Fruit fly (Drosophila melanogaster): Measurements from ENCODE around the gene CG33647.

The CG33647 gene

DNA sequence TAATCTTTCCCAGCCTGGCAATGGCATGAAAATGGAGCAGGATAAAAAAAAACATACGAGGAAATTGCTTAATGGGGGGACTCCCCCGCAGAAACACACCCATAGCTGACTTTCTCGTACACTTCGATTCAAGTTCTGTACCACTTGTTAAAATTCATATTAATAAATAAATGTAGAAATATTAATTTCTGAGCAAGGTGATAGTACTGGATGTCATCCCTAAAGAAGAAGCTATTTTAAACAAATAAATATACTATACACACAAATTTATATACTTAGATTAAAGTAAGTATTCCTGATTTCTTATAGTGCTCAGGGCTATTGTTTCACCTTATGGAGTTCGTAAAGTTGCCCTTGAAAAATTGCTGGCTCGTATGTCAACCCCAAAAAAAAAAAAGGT is 30.4 kb upstream of the CG33647 start:
- TF ChIP-seq noc (tag; optimal IDR thresholded peaks at IDR 0.05) = no peak

DNA sequence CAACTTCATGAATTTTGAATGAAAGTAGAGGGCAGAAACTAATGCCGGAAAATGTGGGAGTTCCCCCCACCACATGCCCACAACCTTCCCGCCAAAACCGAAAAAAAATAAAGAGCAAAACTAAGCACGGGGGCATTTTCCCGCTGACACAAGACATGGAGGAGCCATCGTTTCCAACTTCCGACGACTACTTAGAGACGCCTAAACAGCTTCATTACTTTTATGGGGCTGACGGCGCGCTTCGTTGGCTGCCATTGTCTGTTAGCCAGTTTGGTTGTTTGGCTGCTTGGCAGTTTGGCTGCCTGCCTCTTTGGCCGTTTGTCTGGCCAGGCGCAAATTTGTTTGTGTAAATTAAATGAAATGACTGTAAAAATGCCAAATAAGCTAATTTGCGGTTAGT is 21.9 kb upstream of the CG33647 start:
- TF ChIP-seq noc (tag; optimal IDR thresholded peaks at IDR 0.05) = no peak

DNA sequence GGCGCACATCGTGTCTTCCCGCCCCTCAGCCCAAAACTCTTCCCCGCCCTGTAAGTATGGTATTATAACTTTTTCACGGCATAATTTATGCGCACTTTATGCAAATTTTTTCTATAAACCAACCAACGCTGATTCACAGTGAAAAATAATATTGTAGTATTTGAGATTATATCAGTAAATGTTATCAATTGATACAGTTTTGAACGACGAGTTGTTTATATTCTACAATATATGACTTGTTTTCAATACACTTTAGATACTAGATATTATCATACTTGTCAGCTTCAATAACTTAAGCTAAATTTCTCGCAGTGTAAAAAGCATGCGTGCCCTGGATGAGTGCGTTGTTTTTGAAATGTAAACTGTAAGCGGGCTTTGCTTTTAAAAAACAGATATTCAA is 19.8 kb upstream of the CG33647 start:
- TF ChIP-seq noc (tag; optimal IDR thresholded peaks at IDR 0.05) = no peak

DNA sequence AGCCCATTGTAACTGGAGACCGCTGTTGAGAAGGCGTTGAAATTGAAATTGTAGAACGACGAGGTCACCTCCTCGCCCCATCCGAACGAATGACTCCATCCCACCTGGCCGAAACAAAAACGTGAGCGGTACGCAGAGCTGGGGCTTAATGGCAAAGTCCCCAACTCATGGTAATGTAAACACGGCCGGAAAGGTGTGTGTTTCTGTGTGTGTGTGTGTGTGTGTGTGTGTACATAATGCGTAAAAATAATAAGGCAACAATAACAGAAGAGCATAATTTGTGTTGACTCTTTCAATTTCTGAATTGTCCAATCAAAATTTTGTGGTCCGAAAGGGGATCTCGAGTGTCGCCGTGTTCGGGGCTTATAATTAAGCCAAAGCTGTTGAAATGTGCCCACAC is 14.7 kb upstream of the CG33647 start:
- no peak for TF ChIP-seq noc (tag; optimal IDR thresholded peaks at IDR 0.05)

DNA sequence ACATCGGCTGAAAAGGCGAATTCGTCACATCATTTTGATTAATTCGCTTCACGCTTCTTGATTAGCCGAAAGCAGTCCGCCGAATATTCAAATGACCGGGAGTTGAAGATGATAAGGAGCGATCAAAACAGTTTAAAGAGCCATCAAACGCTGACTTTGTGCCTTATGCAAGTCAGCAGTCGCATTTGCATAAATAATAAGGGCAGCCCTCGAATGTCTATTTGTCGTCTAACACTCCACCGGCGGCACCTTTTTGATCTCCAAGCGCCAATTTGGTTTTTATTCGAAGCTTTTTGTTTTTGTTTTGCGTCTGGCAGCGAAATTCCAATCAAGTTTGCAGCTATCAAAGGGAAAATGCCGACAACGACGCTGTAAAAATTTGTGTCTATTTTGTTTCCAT is 10.5 kb upstream of the CG33647 start:
- no peak for TF ChIP-seq noc (tag; optimal IDR thresholded peaks at IDR 0.05)

DNA sequence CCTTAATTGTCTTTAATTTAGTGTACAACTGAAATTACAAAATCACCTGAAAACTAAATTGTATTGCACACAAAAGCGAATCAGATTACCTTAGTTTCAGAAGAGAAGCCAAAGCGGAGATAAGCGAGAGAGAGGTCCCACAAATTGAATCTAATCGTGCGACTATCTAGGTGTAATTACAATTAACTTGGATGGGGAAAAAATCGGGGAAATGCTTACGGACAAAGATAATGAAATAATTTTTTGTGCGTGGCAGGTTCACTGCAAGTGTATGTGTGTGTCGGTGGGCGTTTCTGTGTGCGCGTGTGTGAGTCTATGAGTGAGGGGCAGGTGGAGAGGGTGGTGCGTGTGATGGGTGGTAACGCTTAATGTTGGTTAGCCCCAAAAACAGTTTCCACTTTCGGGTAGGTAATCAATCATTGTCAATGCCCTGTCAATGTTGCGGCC is 7.8 kb upstream of the CG33647 start:
- no peak for TF ChIP-seq noc (tag; optimal IDR thresholded peaks at IDR 0.05)

DNA sequence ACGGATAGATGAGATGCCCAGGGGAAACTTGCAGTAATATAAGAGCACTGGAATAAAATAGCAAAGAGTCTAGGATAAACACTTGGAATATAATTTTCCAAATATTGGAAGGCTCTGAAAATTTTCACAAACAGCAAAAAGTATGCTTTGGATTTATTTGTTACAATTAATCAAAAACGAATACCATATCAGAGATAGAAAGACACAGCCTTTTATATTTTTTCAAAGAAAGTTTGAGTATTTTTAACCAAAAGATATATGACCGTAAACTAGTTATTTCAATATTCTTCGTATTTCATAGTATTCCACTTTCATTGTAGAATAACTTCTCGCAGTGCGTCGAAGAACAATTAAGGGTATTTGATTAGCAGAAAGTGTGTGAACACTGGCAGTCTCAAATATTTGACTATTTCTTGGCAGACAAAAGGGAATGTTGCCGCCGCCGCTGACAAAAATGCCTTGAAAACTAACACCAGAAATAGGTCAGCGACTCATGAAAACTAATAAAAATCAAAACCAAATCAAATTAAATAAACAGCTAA is 7.2 kb upstream of the CG33647 start:
- TF ChIP-seq noc (tag; optimal IDR thresholded peaks at IDR 0.05) = no peak

DNA sequence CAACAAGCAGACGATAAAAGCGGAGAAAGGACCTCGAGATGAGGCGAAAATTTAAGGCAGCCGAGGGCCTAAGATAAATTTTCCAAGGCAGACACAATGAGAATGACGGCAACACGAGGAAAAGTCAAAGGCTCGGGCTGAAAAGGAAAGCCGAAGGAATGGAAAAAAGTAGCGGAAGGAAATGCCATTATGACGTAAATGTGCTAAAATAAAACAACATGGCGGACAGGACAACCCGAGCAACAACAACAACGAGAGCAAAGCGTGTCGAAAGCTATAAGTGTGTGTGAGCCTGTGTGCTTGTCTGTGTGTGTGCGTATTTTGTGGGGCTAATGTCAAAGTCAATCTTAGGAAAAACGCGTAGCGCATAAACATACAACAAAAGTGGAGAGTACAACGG is 6.7 kb upstream of the CG33647 start:
- no peak for TF ChIP-seq noc (tag; optimal IDR thresholded peaks at IDR 0.05)

DNA sequence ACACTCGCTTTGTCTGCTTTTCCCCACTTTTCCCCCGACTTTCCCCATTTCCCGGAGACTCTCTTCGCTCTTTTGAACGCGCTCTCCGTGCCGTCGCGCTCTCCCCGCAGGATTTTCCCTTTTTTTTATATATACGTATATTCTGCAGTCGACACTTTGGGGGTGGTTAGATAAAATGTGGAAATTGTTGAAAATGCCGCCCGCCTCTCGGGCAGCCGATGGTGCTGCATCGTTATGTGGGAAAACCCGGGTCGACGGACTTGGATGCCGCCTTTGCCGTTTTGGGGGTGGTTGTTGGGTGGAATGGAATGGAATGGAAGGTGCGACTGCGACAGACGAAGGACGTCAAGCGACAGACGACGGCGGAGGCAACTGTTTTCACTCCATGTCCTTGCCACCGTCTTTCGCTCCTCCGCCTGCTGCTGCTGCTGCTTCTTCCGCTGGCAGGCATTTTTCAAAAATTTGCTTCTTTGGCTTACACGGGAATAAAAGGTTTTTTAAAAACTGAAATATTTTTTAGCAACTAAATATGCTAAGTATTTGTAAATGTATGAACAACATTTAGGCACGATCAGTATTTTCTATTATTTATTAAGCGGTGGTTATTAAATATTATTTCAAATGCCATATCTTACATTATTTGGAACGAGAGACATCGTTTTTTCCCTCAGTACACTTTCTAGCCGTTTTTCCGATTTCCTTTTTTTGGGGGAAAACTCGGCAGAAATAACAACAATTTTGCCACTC is 5.2 kb upstream of the CG33647 start:
- no peak for TF ChIP-seq noc (tag; optimal IDR thresholded peaks at IDR 0.05)

DNA sequence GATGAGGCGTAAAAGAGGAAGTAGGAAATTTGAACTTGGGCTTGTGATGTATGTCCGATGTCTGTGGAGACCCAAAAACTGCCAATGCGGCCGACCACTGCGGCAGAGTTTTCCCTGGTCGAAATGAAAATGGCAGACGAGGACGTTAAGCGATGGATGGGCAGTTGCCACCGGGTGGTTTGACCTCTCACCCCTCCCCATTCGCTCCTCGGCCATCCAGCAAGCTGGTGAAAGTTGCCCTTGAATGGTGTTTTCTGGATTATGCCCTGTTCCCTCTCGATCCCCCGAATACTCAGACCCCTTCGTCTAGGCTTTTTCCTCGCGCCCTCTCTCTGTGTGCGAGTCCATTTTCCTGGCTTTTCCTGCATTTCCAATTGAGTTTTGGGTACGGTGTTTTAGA is 4.6 kb upstream of the CG33647 start:
- TF ChIP-seq noc (tag; optimal IDR thresholded peaks at IDR 0.05) = no peak

DNA sequence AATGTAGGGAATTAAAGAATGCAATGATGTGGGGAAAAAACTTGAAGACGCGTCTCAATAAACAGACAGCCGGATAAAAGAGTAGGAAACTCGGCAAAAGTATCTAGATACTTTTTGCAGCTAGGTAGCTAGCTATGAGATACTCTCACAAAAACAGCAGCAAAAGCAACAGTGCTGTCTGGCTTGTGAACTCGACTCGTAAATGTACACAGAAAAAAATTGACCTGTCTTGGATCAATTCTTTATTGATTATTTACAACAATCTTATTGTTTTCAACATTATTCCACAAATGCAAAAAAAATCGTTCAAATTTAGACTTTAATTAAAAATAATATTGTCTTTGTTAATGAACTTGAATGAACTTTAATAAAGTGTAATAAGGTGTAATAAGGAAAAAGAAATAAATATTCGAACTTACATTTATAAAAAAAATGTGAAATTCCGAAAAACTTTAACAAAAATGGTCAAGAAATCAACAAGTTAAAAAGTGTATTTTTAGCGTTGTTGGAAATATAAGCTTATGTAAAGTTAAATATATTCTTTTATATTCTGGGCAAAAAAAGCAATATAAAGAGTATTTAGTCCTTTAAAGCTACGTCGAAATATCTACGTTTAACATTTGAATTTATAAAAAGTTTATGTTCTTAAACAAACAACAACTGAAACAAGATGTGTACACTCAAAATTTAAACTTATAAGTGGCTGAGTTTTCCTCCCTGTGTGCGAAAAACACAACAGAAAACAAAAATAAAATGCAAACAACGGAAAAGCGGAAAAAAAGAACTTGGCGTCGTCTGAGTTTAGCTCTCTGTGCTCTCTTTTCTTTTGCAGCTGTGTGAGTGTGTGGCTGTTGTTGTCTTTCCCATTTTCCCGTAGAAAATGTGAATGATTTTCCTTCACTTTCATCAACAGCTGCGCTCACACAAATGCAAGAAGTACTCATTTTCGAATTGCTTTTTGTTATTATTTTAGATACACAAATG is 2.1 kb upstream of the CG33647 start:
- TF ChIP-seq noc (tag; optimal IDR thresholded peaks at IDR 0.05) = no peak

DNA sequence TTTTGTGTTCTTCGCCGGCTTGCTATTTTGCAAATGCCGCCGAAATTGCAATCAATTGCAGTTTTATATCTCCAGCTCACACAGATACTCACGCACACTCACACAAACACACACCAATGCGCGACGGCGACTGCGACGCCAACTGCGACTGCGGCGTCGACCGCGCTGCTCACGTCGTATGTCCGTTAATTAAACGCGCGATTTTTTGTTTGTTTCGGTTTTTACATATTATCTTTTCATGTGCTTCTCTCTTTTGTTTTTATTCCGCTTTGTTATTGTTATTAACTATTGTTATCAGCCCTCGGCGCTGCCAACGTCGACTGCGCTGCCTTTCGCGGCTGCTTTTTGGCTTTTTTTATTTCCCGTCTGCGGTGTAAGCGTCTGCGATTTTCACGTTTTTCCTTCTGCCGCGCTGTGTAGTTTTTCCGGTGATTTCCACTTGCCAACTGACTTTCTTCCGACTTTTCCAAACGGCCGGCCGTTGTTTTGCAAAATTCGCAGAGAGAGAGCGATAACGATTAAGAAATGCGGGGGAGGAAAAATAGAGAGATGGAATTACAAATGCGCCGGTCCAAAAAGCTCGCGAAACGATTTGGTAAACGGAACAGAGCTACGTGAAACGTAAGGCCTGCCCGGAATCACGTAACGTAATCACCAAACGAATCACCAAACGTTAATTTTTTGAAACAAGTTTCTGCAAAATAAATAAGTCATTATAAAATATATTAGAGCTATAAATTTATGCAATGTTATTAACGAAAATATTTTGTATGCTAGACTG is 1.0 kb upstream of the CG33647 start, which contains the start of gene fz2:
Gene fz2, minus strand, starts transcription at position 452 of the 781 bp plus-strand sequence.
- no peak for TF ChIP-seq noc (tag; optimal IDR thresholded peaks at IDR 0.05)

DNA sequence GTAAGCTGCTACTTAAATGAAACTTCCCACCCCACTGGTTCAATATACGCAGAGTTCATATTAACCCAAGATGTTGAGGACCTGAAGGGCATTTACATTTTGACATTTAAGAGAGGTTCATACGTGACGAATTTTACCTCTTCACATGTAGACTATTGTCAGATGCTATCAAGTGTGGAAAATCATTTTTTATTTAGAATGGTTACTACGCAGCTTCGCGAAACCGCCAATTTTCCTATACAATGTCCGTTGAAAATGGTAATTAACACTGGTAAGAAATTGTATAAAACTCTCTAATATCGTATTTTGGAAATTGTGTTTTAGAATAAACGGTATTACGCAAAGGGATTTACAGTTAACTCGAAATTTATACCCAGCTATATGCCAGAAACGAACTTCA is 394 bp downstream of the CG33647 start:
- no peak for TF ChIP-seq noc (tag; optimal IDR thresholded peaks at IDR 0.05)

DNA sequence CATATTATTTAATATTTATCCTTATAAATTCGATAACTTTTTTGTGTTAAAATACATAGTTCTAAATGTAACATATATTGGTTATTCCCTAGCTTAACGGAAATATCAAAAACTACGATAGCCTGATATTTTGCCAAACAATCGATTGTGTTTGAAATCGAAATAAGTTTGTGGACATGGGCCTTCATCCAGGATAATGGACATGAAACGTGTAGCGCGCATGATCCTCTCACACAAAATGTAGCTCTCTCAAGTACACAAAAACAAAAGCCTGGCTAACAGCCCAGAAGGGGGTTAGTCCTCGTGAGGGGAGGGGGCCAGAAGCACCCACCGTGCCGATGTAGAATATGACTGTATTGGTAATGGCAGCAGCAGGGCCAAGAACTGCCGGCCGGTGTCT is 1.6 kb downstream of the CG33647 start:
- no peak for TF ChIP-seq noc (tag; optimal IDR thresholded peaks at IDR 0.05)

DNA sequence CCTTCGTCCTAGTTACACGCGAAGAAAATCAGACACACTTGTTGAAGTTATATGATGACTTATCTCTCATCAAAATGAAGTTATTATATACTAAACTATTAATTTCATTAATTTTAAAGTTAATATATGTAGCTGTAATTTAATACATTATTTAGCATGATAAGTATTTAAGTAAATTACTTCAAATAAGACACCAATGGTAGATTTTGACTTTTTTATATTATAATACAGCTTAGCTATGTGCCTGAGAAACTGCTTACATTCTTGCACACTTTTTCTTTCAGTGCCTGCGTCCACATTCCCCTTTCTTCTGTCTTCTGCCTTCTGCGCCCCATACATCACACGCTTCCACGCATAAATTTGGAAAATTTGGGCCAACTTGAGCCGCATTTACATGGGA is 15.5 kb downstream of the CG33647 start:
- no peak for TF ChIP-seq noc (tag; optimal IDR thresholded peaks at IDR 0.05)
